Worm (Caenorhabditis elegans) whole organism, L2 larva: Measurements from ENCODE around the gene Y66A7A.9.

Source experiments
- C34F6.9 ChIP-seq: fragments of 150-350 bp; optimal IDR thresholded peaks from 2 replicates; lab custom pipeline; 2014; ENCODE audit warnings: missing biosample characterization, missing genetic modification characterization
- F13H6.1 ChIP-seq: sonication (generic microtip); optimal IDR thresholded peaks from 2 replicates; lab custom pipeline; 2016; ENCODE audit warnings: missing genetic modification characterization, missing compliant biosample characterization
- aly-2 ChIP-seq: fragments of 150-350 bp; optimal IDR thresholded peaks from 2 replicates; lab custom pipeline; 2014; ENCODE audit warnings: missing biosample characterization, missing genetic modification characterization
- ama-1 ChIP-seq: fragments of 150-350 bp; optimal IDR thresholded peaks from 2 replicates; lab custom pipeline; 2018; ENCODE audit warnings: inconsistent platforms
- ceh-16 ChIP-seq: fragments of 150-350 bp; optimal IDR thresholded peaks from 2 replicates; lab custom pipeline; 2014; ENCODE audit warnings: missing biosample characterization, missing genetic modification characterization
- crh-2 ChIP-seq: sonication (generic microtip); optimal IDR thresholded peaks from 2 replicates; lab custom pipeline; 2017; ENCODE audit warnings: missing biosample characterization, missing genetic modification characterization
- dmd-4 ChIP-seq: sonication (generic microtip); optimal IDR thresholded peaks from 2 replicates; lab custom pipeline; 2017; ENCODE audit warnings: missing biosample characterization, missing genetic modification characterization
- egl-27 ChIP-seq: sonication (generic microtip); optimal IDR thresholded peaks from 3 replicates; lab custom pipeline; 2017; ENCODE audit warnings: missing biosample characterization, missing genetic modification reagents, missing genetic modification characterization
- elt-1 ChIP-seq: fragments of 150-350 bp; optimal IDR thresholded peaks from 2 replicates; lab custom pipeline; 2014; ENCODE audit warnings: missing biosample characterization, missing genetic modification characterization
- elt-3 ChIP-seq: sonication (generic microtip); optimal IDR thresholded peaks from 2 replicates; lab custom pipeline; 2017; ENCODE audit warnings: missing biosample characterization, missing genetic modification characterization
- fos-1 ChIP-seq: fragments of 150-350 bp; optimal IDR thresholded peaks from 2 replicates; lab custom pipeline; 2014; ENCODE audit warnings: missing biosample characterization, missing genetic modification characterization
- gmeb-1 ChIP-seq: fragments of 150-350 bp; optimal IDR thresholded peaks from 2 replicates; lab custom pipeline; 2014; ENCODE audit warnings: missing biosample characterization, missing genetic modification characterization
- lin-13 ChIP-seq: fragments of 150-350 bp; optimal IDR thresholded peaks from 2 replicates; lab custom pipeline; 2014; ENCODE audit warnings: missing biosample characterization, missing genetic modification reagents, missing genetic modification characterization
- lin-39 ChIP-seq: fragments of 150-350 bp; optimal IDR thresholded peaks from 2 replicates; lab custom pipeline; 2014; ENCODE audit warnings: missing biosample characterization, missing genetic modification reagents, missing genetic modification characterization
- lsy-2 ChIP-seq, 2 experiments: fragments of 150-350 bp in 1 of 2; sonication (generic microtip) in 1 of 2; optimal IDR thresholded peaks; 2 replicates each; lab custom pipeline; 2014 to 2017; ENCODE audit warnings: missing biosample characterization in 2 of 2, missing genetic modification characterization in 2 of 2
- mbf-1 ChIP-seq: sonication (generic microtip); optimal IDR thresholded peaks from 2 replicates; lab custom pipeline; 2017; ENCODE audit warnings: missing biosample characterization, missing genetic modification characterization
- nhr-10 ChIP-seq: sonication (generic microtip); optimal IDR thresholded peaks from 2 replicates; lab custom pipeline; 2017; ENCODE audit warnings: missing biosample characterization, missing genetic modification characterization
- nhr-11 ChIP-seq: fragments of 150-350 bp; optimal IDR thresholded peaks from 2 replicates; lab custom pipeline; 2014; ENCODE audit warnings: missing biosample characterization, missing genetic modification characterization
- nhr-12 ChIP-seq: fragments of 150-350 bp; optimal IDR thresholded peaks from 2 replicates; lab custom pipeline; 2014; ENCODE audit warnings: missing biosample characterization, missing genetic modification characterization
- nhr-129 ChIP-seq: fragments of 150-350 bp; optimal IDR thresholded peaks from 2 replicates; lab custom pipeline; 2014; ENCODE audit warnings: missing biosample characterization, missing genetic modification characterization
- nhr-25 ChIP-seq: fragments of 150-350 bp; sonication (generic microtip); optimal IDR thresholded peaks from 3 replicates; lab custom pipeline; 2014; ENCODE audit warnings: missing biosample characterization, missing genetic modification characterization
- nhr-6 ChIP-seq: fragments of 150-350 bp; optimal IDR thresholded peaks from 2 replicates; lab custom pipeline; 2014; ENCODE audit warnings: missing biosample characterization, missing genetic modification characterization
- nhr-77 ChIP-seq: fragments of 150-350 bp; optimal IDR thresholded peaks from 2 replicates; lab custom pipeline; 2014; ENCODE audit warnings: missing biosample characterization, missing genetic modification characterization
- peb-1 ChIP-seq: fragments of 150-350 bp; optimal IDR thresholded peaks from 2 replicates; lab custom pipeline; 2014; ENCODE audit warnings: missing biosample characterization, missing genetic modification characterization
- skn-1 ChIP-seq: sonication (generic microtip); optimal IDR thresholded peaks from 2 replicates; lab custom pipeline; 2017; ENCODE audit warnings: missing biosample characterization, missing genetic modification characterization
- sma-3 ChIP-seq: sonication (generic microtip); optimal IDR thresholded peaks from 2 replicates; lab custom pipeline; 2016; ENCODE audit warnings: missing genetic modification reagents, missing genetic modification characterization, missing compliant biosample characterization
- sma-9 ChIP-seq, 2 experiments: fragments of 150-350 bp in 1 of 2; sonication (generic microtip) in 1 of 2; optimal IDR thresholded peaks; 2 replicates each; lab custom pipeline; 2014 to 2016; ENCODE audit warnings: missing genetic modification characterization in 2 of 2, mild to moderate bottlenecking in 1 of 2, missing biosample characterization in 1 of 2, missing compliant biosample characterization in 1 of 2, missing genetic modification reagents in 1 of 2, moderate library complexity in 1 of 2
- snpc-4 ChIP-seq: fragments of 150-350 bp; optimal IDR thresholded peaks from 2 replicates; lab custom pipeline; 2014; ENCODE audit warnings: missing biosample characterization, missing genetic modification characterization
- unc-39 ChIP-seq: fragments of 150-350 bp; optimal IDR thresholded peaks from 2 replicates; lab custom pipeline; 2014; ENCODE audit warnings: missing biosample characterization, missing genetic modification characterization
- unc-55 ChIP-seq: fragments of 150-350 bp; sonication (generic microtip); optimal IDR thresholded peaks from 3 replicates; lab custom pipeline; 2014; ENCODE audit warnings: missing biosample characterization, missing genetic modification reagents, missing genetic modification characterization
- unc-62 ChIP-seq: fragments of 150-350 bp; optimal IDR thresholded peaks from 2 replicates; lab custom pipeline; 2014; ENCODE audit warnings: missing biosample characterization, missing genetic modification reagents, missing genetic modification characterization
- ztf-1 ChIP-seq: fragments of 200-800 bp; sonication (Bioruptor generic); conservative IDR thresholded peaks from 2 replicates; pipeline ENCODE4 v1.3.6; 2022; ENCODE audit warnings: missing genetic modification characterization, missing compliant biosample characterization
- ztf-11 ChIP-seq: sonication (generic microtip); optimal IDR thresholded peaks from 2 replicates; lab custom pipeline; 2017; ENCODE audit warnings: missing biosample characterization, missing genetic modification characterization
- ztf-4 ChIP-seq: fragments of 150-350 bp; optimal IDR thresholded peaks from 2 replicates; lab custom pipeline; 2014; ENCODE audit warnings: missing biosample characterization, missing genetic modification characterization

Gene Y66A7A.9

ce11 chrIII:11581372-11581771 is 30.9 kb downstream of the Y66A7A.9 start, which contains the start of the genes Y66D12A.6 and ceh-92:
Gene Y66D12A.6 (minus strand): TSS chrIII:11581402.
Gene ceh-92 (plus strand): TSS chrIII:11581600.
- TF ChIP-seq F13H6.1 (tag; lab: Kevin White, UChicago) (no peak), ceh-16 (tag; lab: Kevin White, UChicago) (no peak), ztf-11 (tag; lab: Kevin White, UChicago) (no peak), nhr-129 (tag; lab: Kevin White, UChicago) (no peak), mbf-1 (tag; lab: Kevin White, UChicago) (no peak), ama-1 (no peak), nhr-11 (tag; lab: Kevin White, UChicago) (no peak), unc-55 (no peak), dmd-4 (tag; lab: Kevin White, UChicago) (no peak), C34F6.9 (tag; lab: Kevin White, UChicago) (no peak), skn-1 (tag; lab: Kevin White, UChicago) (no peak), unc-62 (no peak)

- TF ChIP-seq egl-27 (tag; lab: Kevin White, UChicago): no peak
- TF ChIP-seq crh-2 (tag; lab: Kevin White, UChicago): peak; percentile 5
- TF ChIP-seq nhr-25 (tag; lab: Kevin White, UChicago): no peak
- TF ChIP-seq nhr-6 (tag; lab: Kevin White, UChicago): no peak
- no peak for TF ChIP-seq nhr-77
- TF ChIP-seq ceh-16 (tag; lab: Kevin White, UChicago): no peak
- TF ChIP-seq unc-55: peak; percentile 61
- peak; percentile 30 for TF ChIP-seq lin-13
- no peak for TF ChIP-seq nhr-12 (tag; lab: Kevin White, UChicago)
- TF ChIP-seq mbf-1 (tag; lab: Kevin White, UChicago): no peak
- TF ChIP-seq sma-9 (GFP tag; optimal IDR thresholded peaks at IDR 0.05; lab: Kevin White, UChicago): no peak
- TF ChIP-seq sma-9 (tag; optimal IDR thresholded peaks at IDR 0.05; lab: Kevin White, UChicago): no peak
- TF ChIP-seq fos-1 (tag; lab: Kevin White, UChicago): no peak
- TF ChIP-seq elt-3 (tag; lab: Kevin White, UChicago): no peak
- TF ChIP-seq gmeb-1 (tag; lab: Kevin White, UChicago): peak; percentile 88
- TF ChIP-seq lsy-2 (tag; optimal IDR thresholded peaks at IDR 0.05; lab: Kevin White, UChicago): peak in 1 of 2 experiments; percentile 54
These were observed 31.8 kb downstream of the Y66A7A.9 start, which contains the start of gene Y66D12A.7 for ce11 chrIII:11580428-11580885. Gene Y66D12A.7 (minus strand): TSS chrIII:11580478.

ce11 chrIII:11579380-11579779 is 32.9 kb downstream of the Y66A7A.9 start:
- TF ChIP-seq unc-39 (tag; lab: Kevin White, UChicago) (no peak), aly-2 (no peak), ztf-11 (tag; lab: Kevin White, UChicago) (no peak), nhr-6 (tag; lab: Kevin White, UChicago) (no peak), nhr-129 (tag; lab: Kevin White, UChicago) (no peak), skn-1 (tag; lab: Kevin White, UChicago) (no peak), nhr-12 (tag; lab: Kevin White, UChicago) (no peak), unc-55 (no peak), gmeb-1 (tag; lab: Kevin White, UChicago) (no peak), sma-3 (no peak), elt-1 (tag; lab: Kevin White, UChicago) (no peak), mbf-1 (tag; lab: Kevin White, UChicago) (no peak), ztf-4 (tag; lab: Kevin White, UChicago) (no peak), nhr-10 (tag; lab: Kevin White, UChicago) (no peak), elt-3 (tag; lab: Kevin White, UChicago) (no peak)
- TF ChIP-seq, all 48 proteins: peak for 0

ce11 chrIII:11573921-11574320 is 38.4 kb downstream of the Y66A7A.9 start, which contains the start of gene Y66D12A.8:
Gene Y66D12A.8 (plus strand): TSS chrIII:11574221.
- TF ChIP-seq aly-2 (no peak), nhr-25 (tag; lab: Kevin White, UChicago) (no peak), F13H6.1 (tag; lab: Kevin White, UChicago) (no peak), lsy-2 (tag; optimal IDR thresholded peaks at IDR 0.05; lab: Kevin White, UChicago) (no peak)

ce11 chrIII:11567837-11568236 is 44.4 kb downstream of the Y66A7A.9 start, which contains the start of gene psme-3:
Gene psme-3 (plus strand): TSS chrIII:11568137.
- TF ChIP-seq peb-1 (tag; lab: Kevin White, UChicago) (no peak), snpc-4 (tag; lab: Kevin White, UChicago) (no peak), gmeb-1 (tag; lab: Kevin White, UChicago) (no peak), ztf-1 (GFP tag; lab: Robert Waterston, UW) (no peak), lin-39 (tag; lab: Kevin White, UChicago) (no peak)
